Worm (Caenorhabditis elegans) whole organism, L4 larva: Measurements from ENCODE around the gene hbl-1.

Experiments
- ama-1 ChIP-seq: fragments of 150-350 bp; optimal IDR thresholded peaks from 2 replicates; lab custom pipeline; 2014; ENCODE audit warnings: inconsistent platforms, mixed read lengths
- fkh-10 ChIP-seq: fragments of 150-350 bp; optimal IDR thresholded peaks from 2 replicates; lab custom pipeline; 2014; ENCODE audit warnings: missing biosample characterization, missing genetic modification reagents, missing genetic modification characterization
- jun-1 ChIP-seq: fragments of 150-350 bp; optimal IDR thresholded peaks from 2 replicates; lab custom pipeline; 2014; ENCODE audit warnings: missing biosample characterization, missing genetic modification reagents, missing genetic modification characterization
- lin-39 ChIP-seq: fragments of 150-350 bp; optimal IDR thresholded peaks from 2 replicates; lab custom pipeline; 2014; ENCODE audit warnings: missing biosample characterization, missing genetic modification reagents, missing genetic modification characterization
- nhr-25 ChIP-seq: sonication (generic microtip); optimal IDR thresholded peaks from 2 replicates; lab custom pipeline; 2017; ENCODE audit warnings: missing genetic modification characterization, mild to moderate bottlenecking, missing compliant biosample characterization, antibody characterized with exemption, moderate library complexity, borderline replicate concordance; ENCODE audit not compliant: insufficient read depth
- nhr-28 ChIP-seq: fragments of 150-350 bp; optimal IDR thresholded peaks from 2 replicates; lab custom pipeline; 2014; ENCODE audit warnings: missing biosample characterization, missing genetic modification characterization
- nhr-77 ChIP-seq: fragments of 150-350 bp; optimal IDR thresholded peaks from 2 replicates; lab custom pipeline; 2014; ENCODE audit warnings: missing biosample characterization, missing genetic modification characterization
- pqm-1 ChIP-seq: sonication (generic microtip); optimal IDR thresholded peaks from 2 replicates; lab custom pipeline; 2017; ENCODE audit warnings: missing biosample characterization, missing genetic modification characterization
- unc-62 ChIP-seq, 3 experiments: fragments of 150-350 bp in 1 of 3; sonication (generic microtip); optimal IDR thresholded peaks in 2 of 3; peaks in 1 of 3; 1 replicate in 1 of 3; 2 replicates in 2 of 3; lab custom pipeline; 2014 to 2017; ENCODE audit warnings: missing biosample characterization in 3 of 3, missing genetic modification characterization in 3 of 3, missing genetic modification reagents in 3 of 3, missing genotype in 1 of 3

DNA sequence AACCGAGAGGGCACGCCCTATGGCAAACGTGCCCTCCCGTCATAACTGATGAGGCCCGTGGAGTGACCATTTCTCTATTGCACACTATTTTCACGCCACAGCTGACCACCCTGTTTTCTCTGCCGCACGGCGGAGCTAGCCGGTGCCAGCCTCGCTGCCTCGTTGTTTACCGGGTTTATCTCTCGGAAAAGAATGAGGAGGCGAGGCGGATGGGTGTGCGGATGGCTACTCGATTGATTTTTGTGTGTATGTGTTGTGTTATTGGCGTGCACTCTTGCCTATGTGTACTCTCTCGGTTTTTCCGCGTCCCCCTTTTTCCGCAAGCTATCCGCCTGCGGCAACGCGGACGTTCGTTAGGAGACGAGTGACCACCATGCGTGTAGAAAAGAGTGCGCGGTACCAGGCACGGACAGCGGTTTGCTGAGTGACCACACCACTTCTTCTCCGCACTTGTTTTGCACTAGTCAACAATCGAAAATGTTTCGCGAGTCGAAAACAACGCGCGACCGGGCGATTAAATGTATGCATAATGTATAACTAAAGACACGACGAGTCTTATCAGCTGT, 9.9 kb upstream of the hbl-1 start:
- TF ChIP-seq fkh-10 (GFP tag; lab: Kevin White, UChicago) (peak; percentile 55), lin-39 (tag; lab: Kevin White, UChicago) (no peak), nhr-25 (tag; lab: Kevin White, UChicago) (no peak), unc-62 (GFP tag; optimal IDR thresholded peaks at IDR 0.05 in 1 of 2; lab: Kevin White, UChicago) (peak in 1 of 2 experiments; percentile 88), unc-62 (tag; optimal IDR thresholded peaks at IDR 0.05; lab: Kevin White, UChicago) (no peak), ama-1 (no peak), jun-1 (tag; lab: Kevin White, UChicago) (no peak), nhr-28 (tag; lab: Kevin White, UChicago) (peak; percentile 30), nhr-77 (tag; lab: Kevin White, UChicago) (peak; percentile 19), pqm-1 (tag; lab: Kevin White, UChicago) (no peak)
